Worm (Caenorhabditis elegans) whole organism, midembryonic: ENCODE results near the gene C03E10.3.

Experiments
- T22C8.4 ChIP-seq: fragments of 200-800 bp; sonication (Bioruptor generic); IDR thresholded peaks from 2 replicates; pipeline ENCODE4 v1.3.6; 2022; ENCODE audit warnings: missing genetic modification characterization, missing compliant biosample characterization
- cog-1 ChIP-seq: sonication (generic microtip); optimal IDR thresholded peaks from 2 replicates; lab custom pipeline; 2016; ENCODE audit warnings: missing genetic modification characterization, missing compliant biosample characterization
- flt-1 ChIP-seq: fragments of 200-800 bp; sonication (Bioruptor generic); IDR thresholded peaks from 2 replicates; pipeline ENCODE4 v1.3.6; 2022; ENCODE audit warnings: missing genetic modification characterization, missing compliant biosample characterization
- klf-2 ChIP-seq: fragments of 200-800 bp; sonication (Bioruptor generic); conservative IDR thresholded peaks from 2 replicates; pipeline ENCODE4 v1.3.6; 2022; ENCODE audit warnings: missing genetic modification reagents, missing genetic modification characterization, missing compliant biosample characterization
- med-1 ChIP-seq: sonication (generic microtip); optimal IDR thresholded peaks from 2 replicates; lab custom pipeline; 2017; ENCODE audit warnings: missing genetic modification characterization, mild to moderate bottlenecking, missing compliant biosample characterization, antibody characterized with exemption, missing genetic modification reagents; ENCODE audit not compliant: insufficient read depth
- ref-1 ChIP-seq: fragments of 200-800 bp; sonication (Bioruptor generic); conservative IDR thresholded peaks from 2 replicates; pipeline ENCODE4 v1.3.6; 2022; ENCODE audit warnings: missing genetic modification reagents, missing genetic modification characterization, missing compliant biosample characterization
- tab-1 ChIP-seq: fragments of 200-800 bp; sonication (Bioruptor generic); IDR thresholded peaks from 2 replicates; pipeline ENCODE4 v1.3.6; 2022; ENCODE audit warnings: missing genetic modification characterization, missing compliant biosample characterization
- ztf-23 ChIP-seq: fragments of 200-800 bp; sonication (Bioruptor generic); IDR thresholded peaks from 2 replicates; pipeline ENCODE4 v1.3.6; 2022; ENCODE audit warnings: missing genetic modification reagents, missing genetic modification characterization, missing compliant biosample characterization
- ztf-29 ChIP-seq: fragments of 200-800 bp; sonication (Bioruptor generic); IDR thresholded peaks from 2 replicates; pipeline ENCODE4 v1.3.6; 2022; ENCODE audit warnings: missing genetic modification reagents, missing genetic modification characterization, missing compliant biosample characterization

ce11 chrV:11266681-11267080 is 19.5 kb upstream of the C03E10.3 start, which contains the start of gene str-116:
- TF ChIP-seq ztf-29 (no peak), cog-1 (tag; lab: Kevin White, UChicago) (no peak), flt-1 (GFP tag; lab: Robert Waterston, UW) (no peak), tab-1 (GFP tag; lab: Robert Waterston, UW) (no peak), klf-2 (GFP tag; lab: Robert Waterston, UW) (no peak), med-1 (no peak), T22C8.4 (GFP tag; lab: Robert Waterston, UW) (no peak), ztf-23 (GFP tag; lab: Robert Waterston, UW) (no peak), ref-1 (GFP tag; lab: Robert Waterston, UW) (no peak)
